Worm (Caenorhabditis elegans) whole organism, L1 larva: ENCODE results near the gene C09B9.7.
A peak's percentile ranks its signal among the peaks of the same experiment; 100 is the strongest.

ENCODE experiments used
- C16A3.4 ChIP-seq: fragments of 150-350 bp; optimal IDR thresholded peaks from 2 replicates; lab custom pipeline; 2014; ENCODE audit warnings: missing biosample characterization, missing genetic modification characterization
- C34B4.2 ChIP-seq: sonication (generic microtip); optimal IDR thresholded peaks from 2 replicates; lab custom pipeline; 2017; ENCODE audit warnings: mild to moderate bottlenecking, missing genetic modification characterization, missing compliant biosample characterization
- F16B12.6 ChIP-seq: fragments of 150-350 bp; optimal IDR thresholded peaks from 2 replicates; lab custom pipeline; 2014; ENCODE audit warnings: missing biosample characterization, missing genetic modification characterization
- aly-2 ChIP-seq: fragments of 150-350 bp; optimal IDR thresholded peaks from 2 replicates; lab custom pipeline; 2014; ENCODE audit warnings: missing biosample characterization, missing genetic modification characterization
- blmp-1 ChIP-seq: fragments of 150-350 bp; optimal IDR thresholded peaks from 2 replicates; lab custom pipeline; 2014; ENCODE audit warnings: missing biosample characterization, missing genetic modification characterization
- ceh-88 ChIP-seq: fragments of 200-800 bp; sonication (Bioruptor generic); IDR thresholded peaks from 2 replicates; pipeline ENCODE4 v1.3.6; 2022; ENCODE audit warnings: missing genetic modification characterization, missing compliant biosample characterization
- ceh-90 ChIP-seq: sonication (generic microtip); optimal IDR thresholded peaks from 2 replicates; lab custom pipeline; 2016; ENCODE audit warnings: missing genetic modification characterization, missing compliant biosample characterization
- ces-1 ChIP-seq: fragments of 150-350 bp; optimal IDR thresholded peaks from 2 replicates; lab custom pipeline; 2014; ENCODE audit warnings: missing biosample characterization, missing genetic modification reagents, missing genetic modification characterization
- dpl-1 ChIP-seq, 3 experiments: fragments of 150-350 bp in 2 of 3; sonication (generic microtip) in 1 of 3; optimal IDR thresholded peaks; 2 replicates each; lab custom pipeline; 2014 to 2017; ENCODE audit warnings: missing biosample characterization in 3 of 3, missing genetic modification characterization in 3 of 3, missing genetic modification reagents in 3 of 3
- efl-1 ChIP-seq, 4 experiments: fragments of 150-350 bp; optimal IDR thresholded peaks in 3 of 4; peaks in 1 of 4; 1 replicate in 1 of 4; 2 replicates in 3 of 4; lab custom pipeline; 2014; ENCODE audit warnings: missing biosample characterization in 2 of 4, missing genetic modification characterization in 2 of 4, missing genetic modification reagents in 2 of 4
- egl-27 ChIP-seq, 2 experiments: fragments of 150-350 bp in 1 of 2; sonication (generic microtip); optimal IDR thresholded peaks; 3 replicates each; lab custom pipeline; 2017 to 2018; ENCODE audit warnings: missing biosample characterization in 2 of 2, missing genetic modification characterization in 2 of 2, missing genetic modification reagents in 2 of 2
- elt-2 ChIP-seq: sonication (generic microtip); optimal IDR thresholded peaks from 2 replicates; lab custom pipeline; 2016; ENCODE audit warnings: missing genetic modification characterization, mild to moderate bottlenecking, inconsistent platforms, missing compliant biosample characterization, missing genetic modification reagents
- elt-3 ChIP-seq, 6 experiments: fragments of 150-350 bp in 1 of 6; sonication (generic microtip); optimal IDR thresholded peaks; 2 replicates each; lab custom pipeline; 2017 to 2018; ENCODE audit warnings: missing biosample characterization in 6 of 6, missing genetic modification characterization in 6 of 6, inconsistent platforms in 1 of 6
- fkh-10 ChIP-seq: sonication (generic microtip); optimal IDR thresholded peaks from 2 replicates; lab custom pipeline; 2017; ENCODE audit warnings: missing biosample characterization, missing genetic modification reagents, missing genetic modification characterization
- fkh-8 ChIP-seq: sonication (generic microtip); optimal IDR thresholded peaks from 2 replicates; lab custom pipeline; 2016; ENCODE audit warnings: mild to moderate bottlenecking, missing genetic modification characterization, missing compliant biosample characterization
- fos-1 ChIP-seq: fragments of 150-350 bp; optimal IDR thresholded peaks from 2 replicates; lab custom pipeline; 2014; ENCODE audit warnings: missing biosample characterization, missing genetic modification characterization
- grh-1 ChIP-seq: fragments of 200-800 bp; sonication (Bioruptor generic); IDR thresholded peaks from 2 replicates; pipeline ENCODE4 v1.3.6; 2022; ENCODE audit warnings: missing genetic modification reagents, missing genetic modification characterization, missing compliant biosample characterization
- irx-1 ChIP-seq: sonication (generic microtip); optimal IDR thresholded peaks from 2 replicates; lab custom pipeline; 2016; ENCODE audit warnings: missing genetic modification characterization, missing compliant biosample characterization
- isw-1 ChIP-seq: fragments of 200-800 bp; sonication (Bioruptor generic); IDR thresholded peaks from 2 replicates; pipeline ENCODE4 v1.3.6; 2022; ENCODE audit warnings: missing genetic modification characterization, missing compliant biosample characterization
- jun-1 ChIP-seq: fragments of 150-350 bp; optimal IDR thresholded peaks from 2 replicates; lab custom pipeline; 2014; ENCODE audit warnings: missing biosample characterization, missing genetic modification reagents, missing genetic modification characterization
- lin-13 ChIP-seq: fragments of 150-350 bp; optimal IDR thresholded peaks from 2 replicates; lab custom pipeline; 2014; ENCODE audit warnings: missing biosample characterization, missing genetic modification reagents, missing genetic modification characterization
- lin-14 ChIP-seq: fragments of 200-800 bp; sonication (Bioruptor generic); optimal IDR thresholded peaks from 2 replicates; lab custom pipeline; 2018; ENCODE audit warnings: mild to moderate bottlenecking, missing genetic modification characterization, moderate library complexity, missing compliant biosample characterization
- lin-35 ChIP-seq, 2 experiments: fragments of 150-350 bp; optimal IDR thresholded peaks; 2 replicates each; lab custom pipeline; 2014; ENCODE audit warnings: missing biosample characterization in 2 of 2, missing genetic modification characterization in 2 of 2, missing genetic modification reagents in 2 of 2
- lin-39 ChIP-seq: fragments of 150-350 bp; optimal IDR thresholded peaks from 2 replicates; lab custom pipeline; 2014; ENCODE audit warnings: missing biosample characterization, missing genetic modification reagents, missing genetic modification characterization
- lir-3 ChIP-seq: sonication (generic microtip); optimal IDR thresholded peaks from 2 replicates; lab custom pipeline; 2016; ENCODE audit warnings: mild to moderate bottlenecking, missing genetic modification characterization, moderate library complexity, missing compliant biosample characterization; ENCODE audit not compliant: poor library complexity
- lsy-2 ChIP-seq, 2 experiments: fragments of 150-350 bp; optimal IDR thresholded peaks; 2 replicates each; lab custom pipeline; 2014; ENCODE audit warnings: missing biosample characterization in 2 of 2, missing genetic modification characterization in 2 of 2
- mab-9 ChIP-seq: fragments of 200-800 bp; sonication (Bioruptor generic); IDR thresholded peaks from 2 replicates; pipeline ENCODE4 v1.3.6; 2022; ENCODE audit warnings: missing genetic modification reagents, missing genetic modification characterization, missing compliant biosample characterization
- mep-1 ChIP-seq: fragments of 150-350 bp; optimal IDR thresholded peaks from 2 replicates; lab custom pipeline; 2014; ENCODE audit warnings: missing biosample characterization, missing genetic modification characterization
- nhr-12 ChIP-seq: sonication (generic microtip); optimal IDR thresholded peaks from 2 replicates; lab custom pipeline; 2017; ENCODE audit warnings: missing biosample characterization, missing genetic modification characterization
- nhr-19 ChIP-seq: fragments of 200-800 bp; sonication (Bioruptor generic); conservative IDR thresholded peaks from 2 replicates; pipeline ENCODE4 v1.3.6; 2022; ENCODE audit warnings: missing genetic modification characterization, missing compliant biosample characterization
- nhr-20 ChIP-seq: sonication (generic microtip); optimal IDR thresholded peaks from 2 replicates; lab custom pipeline; 2016; ENCODE audit warnings: mild to moderate bottlenecking, missing genetic modification characterization, missing compliant biosample characterization
- nhr-47 ChIP-seq: sonication (generic microtip); optimal IDR thresholded peaks from 2 replicates; lab custom pipeline; 2016; ENCODE audit warnings: mild to moderate bottlenecking, missing genetic modification characterization, moderate library complexity, missing compliant biosample characterization
- nhr-71 ChIP-seq: sonication (generic microtip); optimal IDR thresholded peaks from 2 replicates; lab custom pipeline; 2016; ENCODE audit warnings: mild to moderate bottlenecking, missing genetic modification characterization, moderate library complexity, missing compliant biosample characterization
- nhr-85 ChIP-seq: sonication (generic microtip); peaks from one replicate; lab custom pipeline; 2016; ENCODE audit warnings: missing genetic modification characterization, inconsistent platforms, missing compliant biosample characterization
- nhr-90 ChIP-seq: sonication (generic microtip); optimal IDR thresholded peaks from 2 replicates; lab custom pipeline; 2016; ENCODE audit warnings: mild to moderate bottlenecking, missing genetic modification characterization, missing compliant biosample characterization; ENCODE audit not compliant: poor library complexity
- pag-3 ChIP-seq: sonication (generic microtip); optimal IDR thresholded peaks from 2 replicates; lab custom pipeline; 2017; ENCODE audit warnings: missing genetic modification characterization, mild to moderate bottlenecking, missing compliant biosample characterization, antibody characterized with exemption, borderline replicate concordance; ENCODE audit not compliant: insufficient read depth
- pqm-1 ChIP-seq: sonication (generic microtip); optimal IDR thresholded peaks from 3 replicates; lab custom pipeline; 2017; ENCODE audit warnings: missing biosample characterization, missing genetic modification characterization
- rnt-1 ChIP-seq: sonication (generic microtip); optimal IDR thresholded peaks from 2 replicates; lab custom pipeline; 2016; ENCODE audit warnings: mild to moderate bottlenecking, missing genetic modification characterization, moderate library complexity, missing compliant biosample characterization
- snu-23 ChIP-seq: sonication (generic microtip); optimal IDR thresholded peaks from 2 replicates; lab custom pipeline; 2016; ENCODE audit warnings: missing genetic modification characterization, missing compliant biosample characterization
- swsn-7 ChIP-seq: sonication (generic microtip); optimal IDR thresholded peaks from 2 replicates; lab custom pipeline; 2016; ENCODE audit warnings: missing genetic modification characterization, missing compliant biosample characterization
- tbx-2 ChIP-seq: sonication (generic microtip); optimal IDR thresholded peaks from 2 replicates; lab custom pipeline; 2016; ENCODE audit warnings: missing genetic modification characterization, missing compliant biosample characterization
- unc-62 ChIP-seq: fragments of 150-350 bp; optimal IDR thresholded peaks from 2 replicates; lab custom pipeline; 2014; ENCODE audit warnings: missing biosample characterization, missing genetic modification reagents, missing genetic modification characterization
- unc-86 ChIP-seq: sonication (generic microtip); optimal IDR thresholded peaks from 2 replicates; lab custom pipeline; 2016; ENCODE audit warnings: missing genetic modification characterization, missing compliant biosample characterization
- xbp-1 ChIP-seq: sonication (generic microtip); optimal IDR thresholded peaks from 2 replicates; lab custom pipeline; 2016; ENCODE audit warnings: missing genetic modification characterization, missing compliant biosample characterization
- zip-4 ChIP-seq: fragments of 200-800 bp; sonication (Bioruptor generic); optimal IDR thresholded peaks from 2 replicates; lab custom pipeline; 2018; ENCODE audit warnings: mild to moderate bottlenecking, missing genetic modification characterization, moderate library complexity, missing compliant biosample characterization

Gene C09B9.7

DNA sequence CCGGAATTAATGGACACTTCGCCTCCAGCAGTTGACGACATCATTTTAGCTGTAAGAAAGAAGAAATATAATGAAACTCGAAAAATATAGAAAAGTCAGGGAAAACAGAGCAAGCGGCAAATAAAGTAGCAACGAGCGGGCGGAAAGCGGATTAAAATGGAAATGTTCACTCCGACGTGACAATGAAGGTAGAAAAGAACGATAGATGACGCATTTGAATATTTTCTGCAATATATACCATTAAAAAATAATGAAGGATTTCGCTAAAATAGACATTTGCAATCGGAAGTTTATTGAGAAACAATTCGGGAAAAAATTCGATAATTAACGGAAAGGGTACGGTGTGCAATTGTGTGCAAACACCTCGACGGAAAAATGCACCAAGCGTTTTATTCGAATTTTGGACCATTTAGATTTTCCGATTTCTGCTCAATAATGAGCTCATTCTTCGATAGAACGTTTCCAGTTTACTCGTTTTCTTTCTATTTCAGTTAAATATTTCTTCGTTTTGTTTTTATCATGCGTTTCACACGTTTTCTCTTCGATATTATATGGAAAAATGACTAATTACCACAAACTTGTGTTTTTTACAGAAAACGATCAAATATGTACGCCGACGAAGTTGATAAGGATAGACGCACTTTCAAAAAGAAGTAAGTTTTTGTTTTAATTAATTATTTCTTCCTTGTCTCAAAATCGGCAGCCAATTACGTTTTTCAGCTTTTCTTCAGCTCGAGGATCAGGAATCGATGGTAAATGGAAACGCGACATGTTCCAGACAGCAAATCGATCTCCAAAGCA is 30.3 kb upstream of the C09B9.7 start, which contains the start of the genes snpn-1 and C02B10.4 (continued):
- TF ChIP-seq dpl-1 (GFP tag; optimal IDR thresholded peaks at IDR 0.05; lab: Kevin White, UChicago), result peak; percentile 49 to 62 (median 62)
- TF ChIP-seq ceh-88 (GFP tag; lab: Robert Waterston, UW), result no peak
- TF ChIP-seq swsn-7 (tag; lab: Kevin White, UChicago), result peak; percentile 65
- peak; percentile 45 for TF ChIP-seq rnt-1 (tag; lab: Kevin White, UChicago)
- no peak for TF ChIP-seq pqm-1 (tag; lab: Kevin White, UChicago)
- no peak for TF ChIP-seq C34B4.2 (tag; lab: Kevin White, UChicago)
- peak; percentile 77 for TF ChIP-seq snu-23 (GFP tag; lab: Kevin White, UChicago)
- TF ChIP-seq nhr-90, result peak; percentile 37
- peak; percentile 16 for TF ChIP-seq fkh-10 (GFP tag; lab: Kevin White, UChicago)
- TF ChIP-seq mep-1 (tag; lab: Kevin White, UChicago), result peak; percentile 62
- peak; percentile 51; the same call in 1 of the 2 replicates for TF ChIP-seq isw-1
- peak; percentile 21 for TF ChIP-seq unc-86 (tag; lab: Kevin White, UChicago)
- no peak for TF ChIP-seq ces-1 (GFP tag; lab: Kevin White, UChicago)
- peak; percentile 16 for TF ChIP-seq aly-2 (tag; lab: Kevin White, UChicago)
- TF ChIP-seq lsy-2 (tag; optimal IDR thresholded peaks at IDR 0.05; lab: Kevin White, UChicago), result peak; percentile 98 to 99
- TF ChIP-seq lin-39 (tag; lab: Kevin White, UChicago), result peak; percentile 35
- TF ChIP-seq pag-3 (tag; lab: Kevin White, UChicago), result no peak
- peak; percentile 48 for TF ChIP-seq irx-1 (tag; lab: Kevin White, UChicago)
- peak; percentile 56 for TF ChIP-seq lin-14
- peak; percentile 26 for TF ChIP-seq fkh-8 (tag; lab: Kevin White, UChicago)
- no peak for TF ChIP-seq unc-62
- no peak for TF ChIP-seq egl-27 (tag; optimal IDR thresholded peaks at IDR 0.05; lab: Kevin White, UChicago)
- peak; percentile 23 for TF ChIP-seq lin-13 (GFP tag; lab: Kevin White, UChicago)
- peak; percentile 54 for TF ChIP-seq nhr-19 (GFP tag; lab: Robert Waterston, UW)
- TF ChIP-seq nhr-12 (tag; lab: Kevin White, UChicago), result no peak
- peak; percentile 73 for TF ChIP-seq nhr-47
- TF ChIP-seq fos-1 (tag; lab: Kevin White, UChicago), result peak; percentile 17
- no peak for TF ChIP-seq ceh-90 (tag; lab: Kevin White, UChicago)
- peak; percentile 23 for TF ChIP-seq blmp-1 (tag; lab: Kevin White, UChicago)
- no peak for TF ChIP-seq zip-4 (GFP tag; lab: Kevin White, UChicago)
- no peak for TF ChIP-seq nhr-85

DNA sequence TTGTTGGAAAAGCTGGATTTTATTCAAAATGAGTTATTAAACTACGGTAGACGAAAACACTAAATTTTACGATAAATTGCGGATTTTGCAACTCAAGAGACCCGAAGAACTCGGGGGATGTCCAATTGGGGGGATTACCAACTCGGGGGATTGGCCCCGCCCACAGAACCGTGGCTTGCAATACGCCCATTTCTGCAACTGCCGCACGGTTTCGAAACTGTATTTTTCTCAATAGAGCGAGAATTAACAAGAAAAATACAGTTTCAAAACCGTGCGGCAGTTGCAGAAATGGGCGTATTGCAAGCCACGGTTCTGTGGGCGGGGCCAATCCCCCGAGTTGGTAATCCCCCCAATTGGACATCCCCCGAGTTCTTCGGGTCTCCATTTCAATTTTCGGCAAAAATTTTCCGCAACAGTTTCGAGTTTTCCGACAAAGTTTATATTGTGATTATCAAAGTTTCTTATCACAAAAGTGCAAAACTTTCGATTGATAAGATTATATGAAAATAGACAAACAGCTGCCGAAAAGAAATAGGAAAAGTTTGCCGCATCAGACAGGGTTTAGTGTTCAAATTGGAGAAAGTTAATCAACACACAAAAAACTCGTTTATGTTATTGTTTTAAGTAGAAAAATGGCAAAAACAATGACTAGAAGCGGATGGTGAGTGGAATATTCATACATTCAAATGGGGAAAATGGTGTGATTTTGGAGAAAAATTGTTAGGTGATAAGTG is 29.1 kb upstream of the C09B9.7 start:
- peak; percentile 28 for TF ChIP-seq isw-1
- TF ChIP-seq nhr-71 (tag; lab: Kevin White, UChicago), result peak; percentile 36
- peak; percentile 68 for TF ChIP-seq elt-2 (tag; lab: Kevin White, UChicago)
- peak; percentile 13 for TF ChIP-seq jun-1 (tag; lab: Kevin White, UChicago)
- peak in 2 of 3 experiments; percentile 13 to 29 for TF ChIP-seq dpl-1 (GFP tag; optimal IDR thresholded peaks at IDR 0.05; lab: Kevin White, UChicago)
- TF ChIP-seq lin-35 (GFP tag; optimal IDR thresholded peaks at IDR 0.05; lab: Kevin White, UChicago), result peak in 1 of 2 experiments; percentile 19
- TF ChIP-seq elt-3 (tag; optimal IDR thresholded peaks at IDR 0.05; lab: Kevin White, UChicago), result peak in 1 of 6 experiments; percentile 52
- TF ChIP-seq mab-9, result 0 out of 2 replicates have a peak, but pooled peaks have one; percentile 20
- TF ChIP-seq nhr-85, result peak; percentile 54
- peak; percentile 66 to 96 for TF ChIP-seq lsy-2 (tag; optimal IDR thresholded peaks at IDR 0.05; lab: Kevin White, UChicago)
- TF ChIP-seq blmp-1 (tag; lab: Kevin White, UChicago), result peak; percentile 63
- TF ChIP-seq lir-3 (tag; lab: Kevin White, UChicago), result peak; percentile 7
- peak; percentile 29 for TF ChIP-seq nhr-20 (tag; lab: Kevin White, UChicago)
- TF ChIP-seq nhr-19 (GFP tag; lab: Robert Waterston, UW), result peak; percentile 53
- peak; percentile 14 for TF ChIP-seq xbp-1 (tag; lab: Kevin White, UChicago)
- TF ChIP-seq grh-1 (GFP tag; lab: Robert Waterston, UW), result peak; percentile 36; the same call in 1 of the 2 replicates
- TF ChIP-seq C16A3.4 (tag; lab: Kevin White, UChicago), result peak; percentile 23
- TF ChIP-seq tbx-2, result peak; percentile 25
- TF ChIP-seq nhr-47, result peak; percentile 47
- peak; percentile 15 for TF ChIP-seq lin-14
- peak in 1 of 2 experiments; percentile 20 for TF ChIP-seq efl-1 (optimal IDR thresholded peaks at IDR 0.05; lab: Kevin White, UChicago)
- peak in 1 of 2 experiments; percentile 89 for TF ChIP-seq efl-1 (GFP tag; optimal IDR thresholded peaks at IDR 0.05 in 1 of 2; lab: Kevin White, UChicago)
- TF ChIP-seq swsn-7 (tag; lab: Kevin White, UChicago), result peak; percentile 45
- TF ChIP-seq snu-23 (GFP tag; lab: Kevin White, UChicago), result peak; percentile 38
- TF ChIP-seq nhr-90, result peak; percentile 60
- TF ChIP-seq F16B12.6 (tag; lab: Kevin White, UChicago), result peak; percentile 72
- TF ChIP-seq, all 84 proteins: peak for 25; not testable (repeated sequence) for 59
